Worm (Caenorhabditis elegans) whole organism, L3 larva: Measurements from ENCODE around the gene T10D4.14.

Experiments used
- R02D3.7 ChIP-seq: fragments of 150-350 bp; optimal IDR thresholded peaks from 2 replicates; lab custom pipeline; 2014; ENCODE audit warnings: missing biosample characterization, missing genetic modification characterization
- aly-2 ChIP-seq: fragments of 150-350 bp; optimal IDR thresholded peaks from 2 replicates; lab custom pipeline; 2014; ENCODE audit warnings: missing biosample characterization, missing genetic modification characterization
- ceh-16 ChIP-seq: sonication (generic microtip); optimal IDR thresholded peaks from 2 replicates; lab custom pipeline; 2017; ENCODE audit warnings: missing biosample characterization, missing genetic modification characterization
- ceh-28 ChIP-seq: fragments of 150-350 bp; optimal IDR thresholded peaks from 2 replicates; lab custom pipeline; 2014; ENCODE audit warnings: missing biosample characterization, missing genetic modification reagents, missing genetic modification characterization
- ceh-9 ChIP-seq: sonication (generic microtip); optimal IDR thresholded peaks from 2 replicates; lab custom pipeline; 2018; ENCODE audit warnings: missing biosample characterization, missing genetic modification characterization
- daf-12 ChIP-seq: fragments of 150-350 bp; optimal IDR thresholded peaks from 2 replicates; lab custom pipeline; 2014; ENCODE audit warnings: missing biosample characterization, missing genetic modification reagents, missing genetic modification characterization
- elt-1 ChIP-seq: fragments of 150-350 bp; optimal IDR thresholded peaks from 2 replicates; lab custom pipeline; 2014; ENCODE audit warnings: missing biosample characterization, missing genetic modification characterization
- elt-2 ChIP-seq: sonication (generic microtip); optimal IDR thresholded peaks from 2 replicates; lab custom pipeline; 2016; ENCODE audit warnings: missing genetic modification reagents, mild to moderate bottlenecking, missing genetic modification characterization, missing compliant biosample characterization
- elt-3 ChIP-seq, 3 experiments: fragments of 150-350 bp in 1 of 3; sonication (generic microtip) in 2 of 3; optimal IDR thresholded peaks; 2 replicates in 2 of 3; 4 replicates in 1 of 3; lab custom pipeline; 2014 to 2017; ENCODE audit warnings: missing biosample characterization in 3 of 3, missing genetic modification characterization in 3 of 3
- eor-1 ChIP-seq, 2 experiments: fragments of 150-350 bp; optimal IDR thresholded peaks; 2 replicates each; lab custom pipeline; 2014 to 2018; ENCODE audit warnings: missing biosample characterization in 2 of 2, missing genetic modification characterization in 2 of 2
- fkh-10 ChIP-seq: sonication (generic microtip); optimal IDR thresholded peaks from 2 replicates; lab custom pipeline; 2017; ENCODE audit warnings: missing biosample characterization, missing genetic modification reagents, missing genetic modification characterization
- fos-1 ChIP-seq: fragments of 150-350 bp; optimal IDR thresholded peaks from 2 replicates; lab custom pipeline; 2014; ENCODE audit warnings: missing biosample characterization, missing genetic modification characterization
- hmg-11 ChIP-seq: sonication (generic microtip); optimal IDR thresholded peaks from 2 replicates; lab custom pipeline; 2016; ENCODE audit warnings: missing genetic modification characterization, missing compliant biosample characterization
- jun-1 ChIP-seq: fragments of 150-350 bp; optimal IDR thresholded peaks from 2 replicates; lab custom pipeline; 2014; ENCODE audit warnings: missing biosample characterization, missing genetic modification reagents, missing genetic modification characterization
- lin-15B ChIP-seq: fragments of 150-350 bp; optimal IDR thresholded peaks from 2 replicates; lab custom pipeline; 2014; ENCODE audit warnings: missing biosample characterization, missing genetic modification characterization
- lin-39 ChIP-seq: fragments of 150-350 bp; optimal IDR thresholded peaks from 2 replicates; lab custom pipeline; 2018; ENCODE audit warnings: missing biosample characterization, missing genetic modification reagents, missing genetic modification characterization
- mdl-1 ChIP-seq: fragments of 150-350 bp; optimal IDR thresholded peaks from 2 replicates; lab custom pipeline; 2014; ENCODE audit warnings: missing biosample characterization, missing genetic modification characterization
- mml-1 ChIP-seq: fragments of 150-350 bp; sonication (generic microtip); optimal IDR thresholded peaks from 3 replicates; lab custom pipeline; 2014; ENCODE audit warnings: missing biosample characterization, missing genetic modification characterization
- nhr-11 ChIP-seq: fragments of 150-350 bp; optimal IDR thresholded peaks from 2 replicates; lab custom pipeline; 2014; ENCODE audit warnings: missing biosample characterization, missing genetic modification characterization
- nhr-12 ChIP-seq: fragments of 150-350 bp; optimal IDR thresholded peaks from 2 replicates; lab custom pipeline; 2014; ENCODE audit warnings: missing biosample characterization, missing genetic modification characterization
- nhr-23 ChIP-seq: fragments of 150-350 bp; optimal IDR thresholded peaks from 2 replicates; lab custom pipeline; 2014; ENCODE audit warnings: missing biosample characterization, missing genetic modification reagents, missing genetic modification characterization
- nhr-237 ChIP-seq: fragments of 150-350 bp; optimal IDR thresholded peaks from 2 replicates; lab custom pipeline; 2014; ENCODE audit warnings: missing biosample characterization, missing genetic modification characterization
- nhr-25 ChIP-seq: sonication (generic microtip); optimal IDR thresholded peaks from 2 replicates; lab custom pipeline; 2017; ENCODE audit warnings: missing biosample characterization, missing genetic modification characterization
- nhr-28 ChIP-seq: fragments of 150-350 bp; optimal IDR thresholded peaks from 2 replicates; lab custom pipeline; 2014; ENCODE audit warnings: missing biosample characterization, missing genetic modification characterization
- nhr-43 ChIP-seq: sonication (generic microtip); optimal IDR thresholded peaks from 2 replicates; lab custom pipeline; 2016; ENCODE audit warnings: mild to moderate bottlenecking, missing genetic modification characterization, missing compliant biosample characterization; ENCODE audit not compliant: poor library complexity, severe bottlenecking
- nhr-67 ChIP-seq: fragments of 150-350 bp; optimal IDR thresholded peaks from 2 replicates; lab custom pipeline; 2014; ENCODE audit warnings: missing biosample characterization, missing genetic modification characterization
- nhr-76 ChIP-seq: fragments of 150-350 bp; sonication (generic microtip); optimal IDR thresholded peaks from 5 replicates; lab custom pipeline; 2014; ENCODE audit warnings: missing biosample characterization, missing genetic modification characterization
- nhr-77 ChIP-seq: fragments of 150-350 bp; optimal IDR thresholded peaks from 2 replicates; lab custom pipeline; 2014; ENCODE audit warnings: missing biosample characterization, missing genetic modification characterization
- pha-4 ChIP-seq: fragments of 150-350 bp; optimal IDR thresholded peaks from 2 replicates; lab custom pipeline; 2014; ENCODE audit warnings: missing biosample characterization, missing genetic modification reagents, missing genetic modification characterization
- pqm-1 ChIP-seq: fragments of 150-350 bp; optimal IDR thresholded peaks from 2 replicates; lab custom pipeline; 2017; ENCODE audit warnings: missing biosample characterization, missing genetic modification characterization, inconsistent platforms
- skn-1 ChIP-seq: fragments of 150-350 bp; optimal IDR thresholded peaks from 2 replicates; lab custom pipeline; 2014; ENCODE audit warnings: missing biosample characterization, missing genetic modification characterization
- tbx-2 ChIP-seq: sonication (generic microtip); optimal IDR thresholded peaks from 2 replicates; lab custom pipeline; 2016; ENCODE audit warnings: mild to moderate bottlenecking, missing genetic modification characterization, missing compliant biosample characterization
- unc-39 ChIP-seq: sonication (generic microtip); optimal IDR thresholded peaks from 4 replicates; lab custom pipeline; 2017; ENCODE audit warnings: missing biosample characterization, missing genetic modification characterization
- ztf-11 ChIP-seq: fragments of 150-350 bp; optimal IDR thresholded peaks from 2 replicates; lab custom pipeline; 2014; ENCODE audit warnings: missing biosample characterization, missing genetic modification characterization

The T10D4.14 gene

ce11 chrII:3158985-3159384, 7.5 kb upstream of the T10D4.14 start, which contains the start of gene sri-34:
sri-34 (minus strand) TSS chrII:3159085.
- TF ChIP-seq unc-39 (tag; lab: Kevin White, UChicago) (no peak), nhr-77 (tag; lab: Kevin White, UChicago) (no peak), pha-4 (no peak), eor-1 (tag; optimal IDR thresholded peaks at IDR 0.05; lab: Kevin White, UChicago) (no peak), lin-15B (tag; lab: Kevin White, UChicago) (no peak), nhr-12 (tag; lab: Kevin White, UChicago) (no peak), hmg-11 (tag; lab: Kevin White, UChicago) (no peak), elt-1 (tag; lab: Kevin White, UChicago) (no peak), ceh-28 (tag; lab: Kevin White, UChicago) (no peak), pqm-1 (tag; lab: Kevin White, UChicago) (no peak), ceh-9 (no peak), elt-3 (tag; optimal IDR thresholded peaks at IDR 0.05; lab: Kevin White, UChicago) (no peak), aly-2 (tag; lab: Kevin White, UChicago) (no peak), tbx-2 (tag; lab: Kevin White, UChicago) (no peak), fos-1 (no peak), lin-39 (no peak), nhr-67 (tag; lab: Kevin White, UChicago) (no peak), elt-2 (tag; lab: Kevin White, UChicago) (no peak), skn-1 (tag; lab: Kevin White, UChicago) (no peak), ztf-11 (tag; lab: Kevin White, UChicago) (no peak)

- TF ChIP-seq nhr-76 (tag; lab: Kevin White, UChicago) (no peak), ceh-16 (tag; lab: Kevin White, UChicago) (no peak), nhr-12 (tag; lab: Kevin White, UChicago) (no peak), nhr-43 (no peak), nhr-77 (tag; lab: Kevin White, UChicago) (no peak), aly-2 (tag; lab: Kevin White, UChicago) (no peak), mml-1 (tag; lab: Kevin White, UChicago) (no peak), mdl-1 (tag; lab: Kevin White, UChicago) (no peak), nhr-25 (tag; lab: Kevin White, UChicago) (no peak)
- TF ChIP-seq, all 47 proteins: peak for 0
Observed at ce11 chrII:3156749-3157148, 5.2 kb upstream of the T10D4.14 start, which contains the start of gene sri-33. sri-33 (minus strand) TSS chrII:3156849.

ce11 chrII:3154383-3154782, 2.9 kb upstream of the T10D4.14 start, which contains the start of gene sri-32:
sri-32 (minus strand) TSS chrII:3154483.
- TF ChIP-seq ztf-11 (tag; lab: Kevin White, UChicago) (no peak), ceh-16 (tag; lab: Kevin White, UChicago) (no peak), fkh-10 (GFP tag; lab: Kevin White, UChicago) (no peak), mdl-1 (tag; lab: Kevin White, UChicago) (no peak), daf-12 (tag; lab: Kevin White, UChicago) (no peak), nhr-23 (no peak), jun-1 (tag; lab: Kevin White, UChicago) (no peak), tbx-2 (tag; lab: Kevin White, UChicago) (no peak), aly-2 (tag; lab: Kevin White, UChicago) (no peak), nhr-25 (tag; lab: Kevin White, UChicago) (no peak)

ce11 chrII:3149521-3150190, 1.9 kb downstream of the T10D4.14 start, which contains the start of the genes T10D4.11 and T10D4.1:
T10D4.11 (minus strand) TSS chrII:3149621.
T10D4.1 (plus strand) TSS chrII:3150140.
- TF ChIP-seq nhr-11 (tag; lab: Kevin White, UChicago) (no peak), nhr-28 (tag; lab: Kevin White, UChicago) (no peak), mdl-1 (tag; lab: Kevin White, UChicago) (no peak), R02D3.7 (tag; lab: Kevin White, UChicago) (no peak), nhr-25 (tag; lab: Kevin White, UChicago) (no peak), nhr-237 (tag; lab: Kevin White, UChicago) (no peak), fkh-10 (GFP tag; lab: Kevin White, UChicago) (no peak)
